Worm (Caenorhabditis elegans) whole organism, young adult: ENCODE results near the gene dss-1.
A peak's percentile ranks its signal among the peaks of the same experiment; 100 is the strongest.

ENCODE experiments used
- B0019.2 ChIP-seq: fragments of 200-800 bp; sonication (Bioruptor generic); conservative IDR thresholded peaks from 2 replicates; pipeline ENCODE4 v1.3.6; 2022; ENCODE audit warnings: missing genetic modification reagents, missing genetic modification characterization, missing compliant biosample characterization
- F22D6.2 ChIP-seq: sonication (generic microtip); optimal IDR thresholded peaks from 2 replicates; lab custom pipeline; 2016; ENCODE audit warnings: mild to moderate bottlenecking, missing genetic modification characterization, missing compliant biosample characterization
- F39B2.1 ChIP-seq: fragments of 200-800 bp; sonication (Bioruptor generic); IDR thresholded peaks from 2 replicates; pipeline ENCODE4 v1.3.6; 2022; ENCODE audit warnings: missing genetic modification reagents, missing genetic modification characterization, missing compliant biosample characterization
- F55B11.4 ChIP-seq: sonication (generic microtip); optimal IDR thresholded peaks from 2 replicates; lab custom pipeline; 2016; ENCODE audit warnings: missing compliant biosample characterization, missing genetic modification characterization, borderline replicate concordance; ENCODE audit not compliant: insufficient read depth
- F57C9.4 ChIP-seq: sonication (generic microtip); optimal IDR thresholded peaks from 2 replicates; lab custom pipeline; 2017; ENCODE audit warnings: mild to moderate bottlenecking, missing genetic modification characterization, missing compliant biosample characterization
- Y53G8AR.9 ChIP-seq: fragments of 200-800 bp; sonication (Bioruptor generic); conservative IDR thresholded peaks from 2 replicates; pipeline ENCODE4 v1.3.6; 2022; ENCODE audit warnings: missing genetic modification reagents, missing genetic modification characterization, missing compliant biosample characterization
- ZK185.1 ChIP-seq: sonication (generic microtip); optimal IDR thresholded peaks from 2 replicates; lab custom pipeline; 2016; ENCODE audit warnings: mild to moderate bottlenecking, missing genetic modification characterization, missing compliant biosample characterization; ENCODE audit not compliant: poor library complexity, severe bottlenecking
- akir-1 ChIP-seq: fragments of 200-800 bp; sonication (Bioruptor generic); optimal IDR thresholded peaks from 2 replicates; lab custom pipeline; 2018; ENCODE audit warnings: mild to moderate bottlenecking, missing genetic modification characterization, moderate library complexity, missing compliant biosample characterization
- aptf-2 ChIP-seq: fragments of 200-800 bp; sonication (Bioruptor generic); conservative IDR thresholded peaks from 2 replicates; pipeline ENCODE4 v1.3.6; 2022; ENCODE audit warnings: missing genetic modification reagents, missing genetic modification characterization, missing compliant biosample characterization
- ceh-27 ChIP-seq: fragments of 200-800 bp; sonication (Bioruptor generic); optimal IDR thresholded peaks from 2 replicates; lab custom pipeline; 2018; ENCODE audit warnings: mild to moderate bottlenecking, missing genetic modification characterization, moderate library complexity, missing compliant biosample characterization
- ceh-79 ChIP-seq: sonication (generic microtip); optimal IDR thresholded peaks from 2 replicates; lab custom pipeline; 2017; ENCODE audit warnings: mild to moderate bottlenecking, missing genetic modification characterization, missing compliant biosample characterization
- ceh-91 ChIP-seq: fragments of 200-800 bp; sonication (Bioruptor generic); IDR thresholded peaks from 2 replicates; pipeline ENCODE4 v1.3.6; 2022; ENCODE audit warnings: missing genetic modification reagents, missing genetic modification characterization, missing compliant biosample characterization
- dox-1 ChIP-seq: fragments of 200-800 bp; sonication (Bioruptor generic); IDR thresholded peaks from 2 replicates; pipeline ENCODE4 v1.3.6; 2022; ENCODE audit warnings: missing genetic modification reagents, missing genetic modification characterization, missing compliant biosample characterization
- dpl-1 ChIP-seq: fragments of 150-350 bp; optimal IDR thresholded peaks from 2 replicates; lab custom pipeline; 2014; ENCODE audit warnings: missing biosample characterization, missing genetic modification reagents, missing genetic modification characterization
- egl-18 ChIP-seq: fragments of 200-800 bp; sonication (Bioruptor generic); IDR thresholded peaks from 2 replicates; pipeline ENCODE4 v1.3.6; 2022; ENCODE audit warnings: missing genetic modification reagents, missing genetic modification characterization, missing compliant biosample characterization
- egl-44 ChIP-seq: fragments of 200-800 bp; sonication (Bioruptor generic); IDR thresholded peaks from 2 replicates; pipeline ENCODE4 v1.3.6; 2022; ENCODE audit warnings: missing genetic modification reagents, missing genetic modification characterization, missing compliant biosample characterization
- hlh-26 ChIP-seq: fragments of 200-800 bp; sonication (Bioruptor generic); conservative IDR thresholded peaks from 2 replicates; pipeline ENCODE4 v1.3.6; 2022; ENCODE audit warnings: missing genetic modification reagents, missing genetic modification characterization, missing compliant biosample characterization
- hrde-1 ChIP-seq: sonication (generic microtip); optimal IDR thresholded peaks from 2 replicates; lab custom pipeline; 2016; ENCODE audit warnings: missing genetic modification characterization, mild to moderate bottlenecking, missing compliant biosample characterization, moderate library complexity, missing genotype, missing genetic modification reagents, borderline replicate concordance
- hsf-1 ChIP-seq: fragments of 200-800 bp; sonication (Bioruptor generic); IDR thresholded peaks from 2 replicates; pipeline ENCODE4 v1.3.6; 2022; ENCODE audit warnings: missing genetic modification reagents, missing genetic modification characterization, missing compliant biosample characterization
- let-526 ChIP-seq: fragments of 200-800 bp; sonication (Bioruptor generic); IDR thresholded peaks from 2 replicates; pipeline ENCODE4 v1.3.6; 2022; ENCODE audit warnings: missing genetic modification reagents, missing genetic modification characterization, missing compliant biosample characterization
- let-607 ChIP-seq, 2 experiments: fragments of 200-800 bp in 1 of 2; sonication (Bioruptor generic) in 1 of 2; sonication (generic microtip) in 1 of 2; optimal IDR thresholded peaks; 2 replicates each; lab custom pipeline; 2016 to 2018; ENCODE audit warnings: mild to moderate bottlenecking in 2 of 2, missing compliant biosample characterization in 2 of 2, missing genetic modification characterization in 2 of 2, moderate library complexity in 2 of 2, missing genotype in 1 of 2
- lin-35 ChIP-seq, 3 experiments: fragments of 150-350 bp in 2 of 3; sonication (generic microtip) in 1 of 3; optimal IDR thresholded peaks; 2 replicates each; lab custom pipeline; 2014 to 2018; ENCODE audit warnings: missing biosample characterization in 3 of 3, missing genetic modification characterization in 3 of 3, missing genetic modification reagents in 3 of 3
- lin-40 ChIP-seq: sonication (generic microtip); optimal IDR thresholded peaks from 2 replicates; lab custom pipeline; 2016; ENCODE audit warnings: missing genetic modification characterization, mild to moderate bottlenecking, missing compliant biosample characterization, missing genotype, missing genetic modification reagents
- lsl-1 ChIP-seq: fragments of 200-800 bp; sonication (Bioruptor generic); optimal IDR thresholded peaks from 2 replicates; lab custom pipeline; 2018; ENCODE audit warnings: mild to moderate bottlenecking, missing genetic modification characterization, moderate library complexity, missing compliant biosample characterization
- madf-3 ChIP-seq: fragments of 200-800 bp; sonication (Bioruptor generic); IDR thresholded peaks from 2 replicates; pipeline ENCODE4 v1.3.6; 2022; ENCODE audit warnings: missing genetic modification reagents, missing genetic modification characterization, missing compliant biosample characterization
- mcd-1 ChIP-seq: fragments of 200-800 bp; sonication (Bioruptor generic); IDR thresholded peaks from 2 replicates; pipeline ENCODE4 v1.3.6; 2022; ENCODE audit warnings: missing genetic modification reagents, missing genetic modification characterization, missing compliant biosample characterization
- mes-4 ChIP-seq: sonication (generic microtip); optimal IDR thresholded peaks from 2 replicates; lab custom pipeline; 2016; ENCODE audit warnings: missing genotype, missing genetic modification characterization, missing compliant biosample characterization
- nfya-2 ChIP-seq: fragments of 200-800 bp; sonication (Bioruptor generic); IDR thresholded peaks from 2 replicates; pipeline ENCODE4 v1.3.6; 2022; ENCODE audit warnings: missing genetic modification reagents, missing genetic modification characterization, missing compliant biosample characterization
- nfyb-1 ChIP-seq: fragments of 200-800 bp; sonication (Bioruptor generic); IDR thresholded peaks from 2 replicates; pipeline ENCODE4 v1.3.6; 2022; ENCODE audit warnings: missing genetic modification reagents, missing genetic modification characterization, missing compliant biosample characterization
- nhr-27 ChIP-seq: fragments of 200-800 bp; sonication (Bioruptor generic); optimal IDR thresholded peaks from 2 replicates; lab custom pipeline; 2018; ENCODE audit warnings: mild to moderate bottlenecking, missing genetic modification characterization, moderate library complexity, missing compliant biosample characterization
- nhr-90 ChIP-seq: sonication (generic microtip); optimal IDR thresholded peaks from 2 replicates; lab custom pipeline; 2016; ENCODE audit warnings: missing genotype, mild to moderate bottlenecking, missing genetic modification characterization, missing compliant biosample characterization
- pbrm-1 ChIP-seq: fragments of 200-800 bp; sonication (Bioruptor generic); IDR thresholded peaks from 2 replicates; pipeline ENCODE4 v1.3.6; 2022; ENCODE audit warnings: missing genetic modification reagents, missing genetic modification characterization, missing compliant biosample characterization
- rpc-1 ChIP-seq, 2 experiments: fragments of 150-350 bp in 1 of 2; sonication (generic microtip) in 1 of 2; optimal IDR thresholded peaks; 2 replicates each; lab custom pipeline; 2014 to 2018; ENCODE audit warnings: missing biosample characterization in 1 of 2, missing genetic modification characterization in 1 of 2, missing genetic modification reagents in 1 of 2, missing genotype in 1 of 2
- snpc-1.3 ChIP-seq: sonication (generic microtip); optimal IDR thresholded peaks from 2 replicates; lab custom pipeline; 2017; ENCODE audit warnings: missing genetic modification characterization, mild to moderate bottlenecking, missing compliant biosample characterization, antibody characterized with exemption, moderate library complexity, missing genotype, missing genetic modification reagents; ENCODE audit not compliant: insufficient read depth
- snpc-3.4 ChIP-seq: sonication (generic microtip); optimal IDR thresholded peaks from 2 replicates; lab custom pipeline; 2017; ENCODE audit warnings: missing genetic modification characterization, mild to moderate bottlenecking, missing compliant biosample characterization, antibody characterized with exemption, moderate library complexity, missing genotype, missing genetic modification reagents
- snpc-4 ChIP-seq, 5 experiments: fragments of 150-350 bp in 1 of 5; sonication (generic microtip) in 4 of 5; optimal IDR thresholded peaks; 2 replicates each; lab custom pipeline; 2014 to 2018; ENCODE audit warnings: missing genetic modification characterization in 5 of 5, missing biosample characterization in 3 of 5, antibody characterized with exemption in 2 of 5, mild to moderate bottlenecking in 2 of 5, missing compliant biosample characterization in 2 of 5, missing genotype in 2 of 5, moderate library complexity in 2 of 5, missing genetic modification reagents in 1 of 5
- tbp1 ChIP-seq: fragments of 200-800 bp; sonication (Bioruptor generic); optimal IDR thresholded peaks from 2 replicates; lab custom pipeline; 2018; ENCODE audit warnings: mild to moderate bottlenecking, missing genetic modification characterization, missing compliant biosample characterization
- ztf-26 ChIP-seq: sonication (generic microtip); optimal IDR thresholded peaks from 2 replicates; lab custom pipeline; 2017; ENCODE audit warnings: missing genetic modification characterization, missing compliant biosample characterization
- ztf-28 ChIP-seq: fragments of 200-800 bp; sonication (Bioruptor generic); IDR thresholded peaks from 2 replicates; pipeline ENCODE4 v1.3.6; 2022; ENCODE audit warnings: missing genetic modification reagents, missing genetic modification characterization, missing compliant biosample characterization

dss-1 gene

ce11 chrIII:1218221-1218620 is 22.1 kb upstream of the dss-1 start (continued):
- TF ChIP-seq tbp1 (GFP tag; lab: Kevin White, UChicago), result peak; percentile 91
- no peak for TF ChIP-seq F55B11.4 (tag; lab: Kevin White, UChicago)
- no peak for TF ChIP-seq F39B2.1 (GFP tag; lab: Robert Waterston, UW)
- peak; percentile 8 for TF ChIP-seq dpl-1 (GFP tag; lab: Kevin White, UChicago)
- TF ChIP-seq pbrm-1 (GFP tag; lab: Robert Waterston, UW), result peak; percentile 52; the same call in 1 of the 2 replicates
- peak; percentile 59 for TF ChIP-seq rpc-1 (optimal IDR thresholded peaks at IDR 0.05; lab: Kevin White, UChicago)
- TF ChIP-seq rpc-1 (tag; optimal IDR thresholded peaks at IDR 0.05; lab: Kevin White, UChicago), result peak; percentile 78
- no peak for TF ChIP-seq egl-44 (GFP tag; lab: Robert Waterston, UW)
- TF ChIP-seq aptf-2 (GFP tag; lab: Robert Waterston, UW), result no peak
- TF ChIP-seq let-607 (tag; optimal IDR thresholded peaks at IDR 0.05; lab: Kevin White, UChicago), result peak in 1 of 2 experiments; percentile 57
- no peak for TF ChIP-seq akir-1 (GFP tag; lab: Kevin White, UChicago)
- no peak for TF ChIP-seq nhr-27 (tag; lab: Kevin White, UChicago)
- no peak; the same call in 1 of the 2 replicates for TF ChIP-seq B0019.2
- no peak for TF ChIP-seq ceh-91 (GFP tag; lab: Robert Waterston, UW)
- TF ChIP-seq Y53G8AR.9 (GFP tag; lab: Robert Waterston, UW), result peak; percentile 36; the same call in 1 of the 2 replicates
- TF ChIP-seq hlh-26, result no peak
- TF ChIP-seq lin-40 (tag; lab: Kevin White, UChicago), result peak; percentile 28
- TF ChIP-seq ceh-27 (GFP tag; lab: Kevin White, UChicago), result no peak
- no peak for TF ChIP-seq hrde-1 (tag; lab: Kevin White, UChicago)
- peak; percentile 36 for TF ChIP-seq nhr-90
- no peak for TF ChIP-seq hsf-1
- TF ChIP-seq ztf-28 (GFP tag; lab: Robert Waterston, UW), result no peak
- no peak for TF ChIP-seq F22D6.2 (tag; lab: Kevin White, UChicago)
- TF ChIP-seq mcd-1 (GFP tag; lab: Robert Waterston, UW), result peak; percentile 42
- TF ChIP-seq snpc-3.4 (tag; lab: Kevin White, UChicago), result no peak
- no peak for TF ChIP-seq let-526
- no peak for TF ChIP-seq snpc-4 (GFP tag; optimal IDR thresholded peaks at IDR 0.05; lab: Kevin White, UChicago)
- peak in 1 of 4 experiments; percentile 25 for TF ChIP-seq snpc-4 (tag; optimal IDR thresholded peaks at IDR 0.05; lab: Kevin White, UChicago)
- no peak for TF ChIP-seq egl-18
- TF ChIP-seq ceh-79 (tag; lab: Kevin White, UChicago), result no peak
- no peak for TF ChIP-seq F57C9.4
- peak; percentile 13 for TF ChIP-seq ztf-26
- TF ChIP-seq dox-1, result peak; percentile 47; the same call in 1 of the 2 replicates
- TF ChIP-seq snpc-1.3 (tag; lab: Kevin White, UChicago), result peak; percentile 38
- no peak for TF ChIP-seq ZK185.1
- 0 out of 2 replicates have a peak, but pooled peaks have one; percentile 45 for TF ChIP-seq nfyb-1
- TF ChIP-seq lsl-1 (GFP tag; lab: Kevin White, UChicago), result peak; percentile 9
- TF ChIP-seq, all 124 proteins: peak for 27

ce11 chrIII:1216096-1216495 is 20.0 kb upstream of the dss-1 start:
- no peak for TF ChIP-seq lin-35 (GFP tag; optimal IDR thresholded peaks at IDR 0.05; lab: Kevin White, UChicago)
- TF ChIP-seq B0019.2, result no peak
- TF ChIP-seq mes-4 (tag; lab: Kevin White, UChicago), result no peak
- TF ChIP-seq ceh-27 (GFP tag; lab: Kevin White, UChicago), result no peak
- TF ChIP-seq nfya-2 (GFP tag; lab: Robert Waterston, UW), result no peak
- TF ChIP-seq madf-3 (GFP tag; lab: Robert Waterston, UW), result no peak
